Worm (Caenorhabditis elegans): ENCODE data around the gene pri-1.

ce11 chrIII:9600645-9601044 lies 13.4 kb downstream of the pri-1 start, which contains the start of gene F58A4.2:
- TF ChIP-seq repo-1 (tag; optimal IDR thresholded peaks at IDR 0.05) (no peak), unc-62 (GFP tag; optimal IDR thresholded peaks at IDR 0.05) (no peak), hlh-12 (tag; optimal IDR thresholded peaks at IDR 0.05) (no peak), snpc-4 (GFP tag; optimal IDR thresholded peaks at IDR 0.05) (no peak), snpc-4 (tag; optimal IDR thresholded peaks at IDR 0.05) (no peak), F49E8.2 (tag; optimal IDR thresholded peaks at IDR 0.05; ENCODE audit: insufficient read depth) (no peak), madf-8 (GFP tag; conservative IDR thresholded peaks at IDR 0.05) (no peak)

Measured in whole organism, young adult.